Fruit fly (Drosophila melanogaster) whole organism, embryonic: Measurements from ENCODE around the gene Dif.

ENCODE experiments used
- Adf1 ChIP-seq: fragments of 200-800 bp; sonication (Bioruptor generic); IDR thresholded peaks from 2 replicates; pipeline ENCODE4 v1.3.6; 2022; ENCODE audit warnings: missing biosample characterization, missing genetic modification characterization
- CG10959 ChIP-seq: fragments of 200-800 bp; sonication (Bioruptor generic); IDR thresholded peaks from 2 replicates; pipeline ENCODE4 v1.3.6; 2022; ENCODE audit warnings: missing biosample characterization, missing genetic modification characterization
- CG11560 ChIP-seq: fragments of 200-800 bp; sonication (Bioruptor generic); IDR thresholded peaks from 3 replicates; pipeline ENCODE4 v1.3.6; 2022; ENCODE audit warnings: missing biosample characterization, missing genetic modification characterization
- CG12155 ChIP-seq: fragments of 200-800 bp; sonication (Bioruptor generic); optimal IDR thresholded peaks from 3 replicates; lab custom pipeline; 2016; ENCODE audit warnings: missing biosample characterization, missing genetic modification characterization
- CG13296 ChIP-seq: fragments of 200-800 bp; sonication (Bioruptor generic); optimal IDR thresholded peaks from 3 replicates; lab custom pipeline; 2018; ENCODE audit warnings: missing biosample characterization, mild to moderate bottlenecking, missing genetic modification characterization
- CG13424 ChIP-seq: fragments of 200-800 bp; sonication (Bioruptor generic); optimal IDR thresholded peaks from 2 replicates; lab custom pipeline; 2019; ENCODE audit warnings: missing biosample characterization, mild to moderate bottlenecking, missing genetic modification characterization, moderate library complexity
- CG13624 ChIP-seq: fragments of 200-800 bp; sonication (Bioruptor generic); optimal IDR thresholded peaks from 2 replicates; lab custom pipeline; 2016; ENCODE audit warnings: missing biosample characterization, missing genetic modification characterization
- CG15269 ChIP-seq: fragments of 200-800 bp; sonication (Bioruptor generic); optimal IDR thresholded peaks from 2 replicates; lab custom pipeline; 2018; ENCODE audit warnings: missing biosample characterization, mild to moderate bottlenecking, missing genetic modification characterization, moderate library complexity
- CG15479 ChIP-seq: fragments of 200-800 bp; sonication (Bioruptor generic); optimal IDR thresholded peaks from 3 replicates; lab custom pipeline; 2019; ENCODE audit warnings: missing biosample characterization, mild to moderate bottlenecking, missing genetic modification characterization, moderate library complexity
- CG1602 ChIP-seq: fragments of 200-800 bp; sonication (Bioruptor generic); optimal IDR thresholded peaks from 3 replicates; lab custom pipeline; 2016; ENCODE audit warnings: missing biosample characterization, missing genetic modification characterization
- CG2678 ChIP-seq: fragments of 200-800 bp; sonication (Bioruptor generic); optimal IDR thresholded peaks from 3 replicates; lab custom pipeline; 2019; ENCODE audit warnings: missing biosample characterization, mild to moderate bottlenecking, missing genetic modification characterization, moderate library complexity
- CG30403 ChIP-seq: fragments of 200-800 bp; sonication (Bioruptor generic); optimal IDR thresholded peaks from 3 replicates; lab custom pipeline; 2016; ENCODE audit warnings: missing biosample characterization, missing genetic modification characterization
- CG42726 ChIP-seq: fragments of 200-800 bp; sonication (Bioruptor generic); IDR thresholded peaks from 2 replicates; pipeline ENCODE4 v1.3.6; 2022; ENCODE audit warnings: missing biosample characterization, missing genetic modification characterization; ENCODE audit not compliant: partially characterized antibody
- CG4707 ChIP-seq: fragments of 200-800 bp; sonication (Bioruptor generic); optimal IDR thresholded peaks from 2 replicates; lab custom pipeline; 2018; ENCODE audit warnings: missing biosample characterization, mild to moderate bottlenecking, missing genetic modification characterization, moderate library complexity
- CG4854 ChIP-seq: fragments of 200-800 bp; sonication (Bioruptor generic); optimal IDR thresholded peaks from 2 replicates; lab custom pipeline; 2016; ENCODE audit warnings: missing biosample characterization, missing genetic modification characterization, inconsistent platforms
- CG6654 ChIP-seq: fragments of 200-800 bp; sonication (Bioruptor generic); optimal IDR thresholded peaks from 2 replicates; lab custom pipeline; 2017; ENCODE audit warnings: missing biosample characterization, mild to moderate bottlenecking, missing genetic modification characterization
- CG7839 ChIP-seq: fragments of 200-800 bp; sonication (Bioruptor generic); optimal IDR thresholded peaks from 3 replicates; lab custom pipeline; 2018; ENCODE audit warnings: missing biosample characterization, mild to moderate bottlenecking, missing genetic modification characterization, moderate library complexity
- CG8478 ChIP-seq: fragments of >200 bp; optimal IDR thresholded peaks from 2 replicates; lab custom pipeline; 2018
- Dad ChIP-seq: fragments of 200-800 bp; sonication (Bioruptor generic); optimal IDR thresholded peaks from 3 replicates; lab custom pipeline; 2016; ENCODE audit warnings: missing biosample characterization, missing genetic modification characterization
- Ets65A ChIP-seq: fragments of 200-800 bp; sonication (Bioruptor generic); peaks from one replicate; lab custom pipeline; 2016; ENCODE audit warnings: missing biosample characterization, missing genetic modification characterization
- HLH4C ChIP-seq: fragments of 200-800 bp; sonication (Bioruptor generic); IDR thresholded peaks from 3 replicates; pipeline ENCODE4 v1.3.6; 2022; ENCODE audit warnings: missing biosample characterization, missing genetic modification characterization; ENCODE audit not compliant: partially characterized antibody
- HLHmδ ChIP-seq: fragments of 200-800 bp; sonication (Bioruptor generic); optimal IDR thresholded peaks from 2 replicates; lab custom pipeline; 2018; ENCODE audit warnings: missing biosample characterization, mild to moderate bottlenecking, missing genetic modification characterization, moderate library complexity
- Hmr ChIP-seq: fragments of 200-800 bp; sonication (Bioruptor generic); optimal IDR thresholded peaks from 3 replicates; lab custom pipeline; 2017; ENCODE audit warnings: mild to moderate bottlenecking, missing biosample characterization, missing genetic modification reagents, missing genetic modification characterization
- Hmx ChIP-seq: fragments of 200-800 bp; sonication (Bioruptor generic); optimal IDR thresholded peaks from 2 replicates; lab custom pipeline; 2016; ENCODE audit warnings: missing biosample characterization, missing genetic modification characterization
- Lim3 ChIP-seq: fragments of 200-800 bp; sonication (Bioruptor generic); IDR thresholded peaks from 2 replicates; pipeline ENCODE4 v1.3.6; 2022; ENCODE audit warnings: missing biosample characterization, missing genetic modification characterization
- Med ChIP-seq: fragments of 200-800 bp; sonication (Bioruptor generic); peaks from one replicate; lab custom pipeline; 2016; ENCODE audit warnings: missing biosample characterization, missing genetic modification characterization, mild to moderate bottlenecking, inconsistent platforms, moderate library complexity
- NK7.1 ChIP-seq: fragments of 200-800 bp; sonication (Bioruptor generic); optimal IDR thresholded peaks from 3 replicates; lab custom pipeline; 2016; ENCODE audit warnings: missing biosample characterization, missing genetic modification characterization
- Pdp1 ChIP-seq, 2 experiments: fragments of 200-800 bp; sonication (Bioruptor generic); optimal IDR thresholded peaks; 3 replicates each; lab custom pipeline; 2016; ENCODE audit warnings: missing biosample characterization in 2 of 2, missing genetic modification characterization in 2 of 2, mild to moderate bottlenecking in 1 of 2, moderate library complexity in 1 of 2
- Usf ChIP-seq: fragments of 200-800 bp; sonication (Bioruptor generic); optimal IDR thresholded peaks from 2 replicates; lab custom pipeline; 2017; ENCODE audit warnings: missing genotype, missing biosample characterization, missing genetic modification characterization
- al ChIP-seq: fragments of 200-800 bp; sonication (Bioruptor generic); IDR thresholded peaks from 2 replicates; pipeline ENCODE4 v1.3.6; 2022; ENCODE audit warnings: missing biosample characterization, missing genetic modification characterization
- ara ChIP-seq: fragments of 200-800 bp; sonication (Bioruptor generic); IDR thresholded peaks from 2 replicates; pipeline ENCODE4 v1.3.6; 2022; ENCODE audit warnings: missing biosample characterization, missing genetic modification characterization
- az2 ChIP-seq: fragments of 200-800 bp; sonication (Bioruptor generic); optimal IDR thresholded peaks from 3 replicates; lab custom pipeline; 2016; ENCODE audit warnings: missing biosample characterization, missing genetic modification characterization
- bigmax ChIP-seq: fragments of 200-800 bp; sonication (Bioruptor generic); optimal IDR thresholded peaks from 2 replicates; lab custom pipeline; 2018; ENCODE audit warnings: missing biosample characterization, mild to moderate bottlenecking, missing genetic modification characterization
- bsh ChIP-seq, 2 experiments: fragments of 200-800 bp; sonication (Bioruptor generic); optimal IDR thresholded peaks; 2 replicates each; lab custom pipeline; 2017 to 2018; ENCODE audit warnings: mild to moderate bottlenecking in 2 of 2, missing biosample characterization in 2 of 2, missing genetic modification characterization in 2 of 2, moderate library complexity in 1 of 2
- cad ChIP-seq: fragments of >200 bp; optimal IDR thresholded peaks from 2 replicates; lab custom pipeline; 2017; ENCODE audit warnings: missing biosample characterization, missing genetic modification characterization
- croc ChIP-seq: fragments of 200-800 bp; sonication (Bioruptor generic); conservative IDR thresholded peaks from 3 replicates; pipeline ENCODE4 v1.3.6; 2022; ENCODE audit warnings: missing biosample characterization, missing genetic modification characterization
- danr ChIP-seq: fragments of 200-800 bp; sonication (Bioruptor generic); IDR thresholded peaks from 2 replicates; pipeline ENCODE4 v1.3.6; 2022; ENCODE audit warnings: missing biosample characterization, missing genetic modification characterization
- eyg ChIP-seq: fragments of 200-800 bp; sonication (Bioruptor generic); optimal IDR thresholded peaks from 3 replicates; lab custom pipeline; 2016; ENCODE audit warnings: missing biosample characterization, missing genetic modification characterization
- fd102C ChIP-seq: fragments of 200-800 bp; sonication (Bioruptor generic); optimal IDR thresholded peaks from 2 replicates; lab custom pipeline; 2018; ENCODE audit warnings: missing biosample characterization, mild to moderate bottlenecking, missing genetic modification characterization, moderate library complexity
- fu2 ChIP-seq: fragments of 200-800 bp; sonication (Bioruptor generic); optimal IDR thresholded peaks from 2 replicates; lab custom pipeline; 2016; ENCODE audit warnings: missing biosample characterization, missing genetic modification characterization
- klu ChIP-seq: fragments of 200-800 bp; sonication (Bioruptor generic); IDR thresholded peaks from 2 replicates; pipeline ENCODE4 v1.3.6; 2022; ENCODE audit warnings: missing biosample characterization, missing genetic modification characterization
- lab ChIP-seq: fragments of 200-800 bp; sonication (Bioruptor generic); optimal IDR thresholded peaks from 3 replicates; lab custom pipeline; 2017; ENCODE audit warnings: missing biosample characterization, missing genetic modification characterization, mild to moderate bottlenecking, moderate library complexity, missing genetic modification reagents
- nerfin-1 ChIP-seq: fragments of 200-800 bp; sonication (Bioruptor generic); optimal IDR thresholded peaks from 3 replicates; lab custom pipeline; 2019; ENCODE audit warnings: missing biosample characterization, mild to moderate bottlenecking, missing genetic modification characterization, moderate library complexity
- oc ChIP-seq: fragments of 200-800 bp; sonication (Bioruptor generic); optimal IDR thresholded peaks from 2 replicates; lab custom pipeline; 2018; ENCODE audit warnings: missing biosample characterization, mild to moderate bottlenecking, missing genetic modification characterization, moderate library complexity
- pita ChIP-seq: fragments of 200-800 bp; sonication (Bioruptor generic); optimal IDR thresholded peaks from 2 replicates; lab custom pipeline; 2017; ENCODE audit warnings: missing biosample characterization, mild to moderate bottlenecking, missing genetic modification characterization
- pros ChIP-seq: fragments of 200-800 bp; sonication (Bioruptor generic); optimal IDR thresholded peaks from 3 replicates; lab custom pipeline; 2019; ENCODE audit warnings: missing biosample characterization, mild to moderate bottlenecking, missing genetic modification characterization, moderate library complexity
- ranshi ChIP-seq: fragments of 200-800 bp; sonication (Bioruptor generic); IDR thresholded peaks from 2 replicates; pipeline ENCODE4 v1.3.6; 2022; ENCODE audit warnings: missing biosample characterization, missing genetic modification characterization
- slou ChIP-seq: fragments of 200-800 bp; sonication (Bioruptor generic); optimal IDR thresholded peaks from 3 replicates; lab custom pipeline; 2016; ENCODE audit warnings: missing biosample characterization, missing genetic modification characterization
- ssp ChIP-seq: fragments of 200-800 bp; sonication (Bioruptor generic); IDR thresholded peaks from 2 replicates; pipeline ENCODE4 v1.3.6; 2022; ENCODE audit warnings: missing biosample characterization, missing genetic modification characterization
- tin ChIP-seq: fragments of 200-800 bp; sonication (Bioruptor generic); optimal IDR thresholded peaks from 3 replicates; lab custom pipeline; 2016; ENCODE audit warnings: missing biosample characterization, missing genetic modification characterization
- trem ChIP-seq: fragments of 200-800 bp; optimal IDR thresholded peaks from 3 replicates; lab custom pipeline; 2019; ENCODE audit warnings: missing biosample characterization, mild to moderate bottlenecking, missing genetic modification characterization, moderate library complexity
- twi ChIP-seq: fragments of 200-800 bp; optimal IDR thresholded peaks from 2 replicates; lab custom pipeline; 2019; ENCODE audit warnings: missing biosample characterization, mild to moderate bottlenecking, missing genetic modification characterization, moderate library complexity

The Dif gene

DNA sequence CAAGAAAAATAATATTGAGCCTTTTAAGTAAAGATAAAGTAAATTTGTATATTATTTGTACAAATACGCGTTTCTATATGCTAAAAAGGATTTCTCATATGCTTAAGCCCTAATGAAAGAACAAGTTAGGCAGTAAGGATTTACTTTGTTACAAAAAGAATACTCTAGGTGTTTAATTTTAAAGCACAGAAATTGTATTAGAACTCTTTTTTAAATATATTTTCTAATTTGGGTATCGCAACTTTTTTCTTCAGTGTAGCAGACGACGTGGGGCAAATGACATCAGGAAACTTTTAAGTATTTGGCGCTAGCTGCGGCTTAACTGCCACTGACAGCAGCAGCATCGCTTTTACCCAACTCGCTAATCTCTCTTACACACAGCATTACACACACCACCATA lies 10.9 kb downstream of the Dif start (continued):
- TF ChIP-seq HLHmδ (no peak), danr (GFP tag; lab: Robert Waterston, UW) (no peak), Pdp1 (GFP tag; optimal IDR thresholded peaks at IDR 0.05; lab: Kevin White, UChicago) (no peak), fu2 (GFP tag; lab: Kevin White, UChicago) (no peak), Hmx (GFP tag; lab: Kevin White, UChicago) (no peak), CG30403 (GFP tag; lab: Kevin White, UChicago) (no peak), CG15269 (tag; lab: Kevin White, UChicago) (no peak), bsh (GFP tag; optimal IDR thresholded peaks at IDR 0.05; lab: Kevin White, UChicago) (peak in 1 of 2 experiments; percentile 2), CG7839 (tag; lab: Kevin White, UChicago) (peak; percentile 17), CG15479 (GFP tag; lab: Kevin White, UChicago) (no peak), pros (no peak), az2 (GFP tag; lab: Kevin White, UChicago) (no peak), Adf1 (GFP tag; lab: Robert Waterston, UW) (no peak), Usf (GFP tag; lab: Kevin White, UChicago) (no peak), CG2678 (tag; lab: Kevin White, UChicago) (peak; percentile 27), lab (GFP tag; lab: Kevin White, UChicago) (peak; percentile 28), CG4707 (GFP tag; lab: Kevin White, UChicago) (no peak), CG8478 (lab: Kevin White, UChicago) (no peak), CG11560 (tag; lab: Robert Waterston, UW) (no peak), croc (GFP tag; lab: Robert Waterston, UW) (no peak), twi (tag; lab: Kevin White, UChicago) (no peak), ranshi (no peak), CG1602 (GFP tag; lab: Kevin White, UChicago) (no peak), CG12155 (GFP tag; lab: Kevin White, UChicago) (no peak), Med (GFP tag; lab: Kevin White, UChicago) (peak; percentile 61), CG13624 (GFP tag; lab: Kevin White, UChicago) (no peak), Lim3 (GFP tag; lab: Robert Waterston, UW) (no peak), Hmr (GFP tag; lab: Kevin White, UChicago) (peak; percentile 28), trem (tag; lab: Kevin White, UChicago) (no peak), cad (GFP tag; lab: Kevin White, UChicago) (no peak), HLH4C (no peak), bigmax (GFP tag; lab: Kevin White, UChicago) (no peak), NK7.1 (GFP tag; lab: Kevin White, UChicago) (no peak), al (GFP tag; lab: Robert Waterston, UW) (no peak), tin (no peak), CG6654 (no peak), CG13296 (no peak), klu (no peak), fd102C (GFP tag; lab: Kevin White, UChicago) (no peak), CG42726 (GFP tag; lab: Robert Waterston, UW) (no peak), nerfin-1 (tag; lab: Kevin White, UChicago) (no peak), CG13424 (tag; lab: Kevin White, UChicago) (peak; percentile 14), Ets65A (GFP tag; lab: Kevin White, UChicago) (no peak), Dad (GFP tag; lab: Kevin White, UChicago) (no peak), pita (GFP tag; lab: Kevin White, UChicago) (no peak), slou (GFP tag; lab: Kevin White, UChicago) (no peak), CG4854 (GFP tag; lab: Kevin White, UChicago) (no peak), ara (GFP tag; lab: Robert Waterston, UW) (no peak), CG10959 (GFP tag; lab: Robert Waterston, UW) (no peak), ssp (GFP tag; lab: Robert Waterston, UW) (no peak), eyg (no peak), oc (tag; lab: Kevin White, UChicago) (peak; percentile 13)
